Fruit fly (Drosophila melanogaster) whole organism, prepupa: ENCODE data around the gene CG17260.

Source experiments
- CG10631 ChIP-seq: fragments of 200-800 bp; sonication (Bioruptor generic); optimal IDR thresholded peaks from 2 replicates; lab custom pipeline; 2016; ENCODE audit warnings: missing biosample characterization, missing genetic modification characterization
- CG10669 ChIP-seq: fragments of 200-800 bp; sonication (Bioruptor generic); optimal IDR thresholded peaks from 3 replicates; lab custom pipeline; 2018; ENCODE audit warnings: missing biosample characterization, mild to moderate bottlenecking, missing genetic modification characterization, moderate library complexity
- CG15336 ChIP-seq: fragments of 200-800 bp; sonication (Bioruptor generic); IDR thresholded peaks from 2 replicates; pipeline ENCODE4 v1.3.6; 2022; ENCODE audit warnings: missing biosample characterization, missing genetic modification characterization
- CG1621 ChIP-seq: fragments of 200-800 bp; sonication (Bioruptor generic); optimal IDR thresholded peaks from 3 replicates; lab custom pipeline; 2018; ENCODE audit warnings: missing biosample characterization, mild to moderate bottlenecking, missing genetic modification characterization
- CG16779 ChIP-seq: fragments of 200-800 bp; sonication (Bioruptor generic); optimal IDR thresholded peaks from 3 replicates; lab custom pipeline; 2017; ENCODE audit warnings: missing biosample characterization, mild to moderate bottlenecking, missing genetic modification characterization
- CG3032 ChIP-seq: fragments of 200-800 bp; optimal IDR thresholded peaks from 2 replicates; lab custom pipeline; 2019; ENCODE audit warnings: missing biosample characterization, mild to moderate bottlenecking, missing genetic modification characterization, moderate library complexity
- CG31627 ChIP-seq: fragments of 200-800 bp; sonication (Bioruptor generic); optimal IDR thresholded peaks from 3 replicates; lab custom pipeline; 2016; ENCODE audit warnings: missing biosample characterization, missing genetic modification characterization
- CG32006 ChIP-seq: fragments of 200-800 bp; sonication (Bioruptor generic); optimal IDR thresholded peaks from 3 replicates; lab custom pipeline; 2017; ENCODE audit warnings: missing biosample characterization, mild to moderate bottlenecking, missing genetic modification characterization
- CG34406 ChIP-seq: fragments of 200-800 bp; sonication (Bioruptor generic); optimal IDR thresholded peaks from 3 replicates; lab custom pipeline; 2016; ENCODE audit warnings: missing biosample characterization, missing genetic modification characterization
- CG4318 ChIP-seq: fragments of 200-800 bp; sonication (Bioruptor generic); optimal IDR thresholded peaks from 3 replicates; lab custom pipeline; 2017; ENCODE audit warnings: missing biosample characterization, mild to moderate bottlenecking, missing genetic modification characterization
- CG6276 ChIP-seq: fragments of 200-800 bp; sonication (Bioruptor generic); optimal IDR thresholded peaks from 2 replicates; lab custom pipeline; 2017; ENCODE audit warnings: missing biosample characterization, mild to moderate bottlenecking, missing genetic modification characterization
- CG6792 ChIP-seq: fragments of 200-800 bp; sonication (Bioruptor generic); optimal IDR thresholded peaks from 3 replicates; lab custom pipeline; 2016; ENCODE audit warnings: missing biosample characterization, missing genetic modification characterization
- CG7368 ChIP-seq: fragments of 200-800 bp; sonication (Bioruptor generic); optimal IDR thresholded peaks from 3 replicates; lab custom pipeline; 2016; ENCODE audit warnings: missing biosample characterization, missing genetic modification characterization
- CG8119 ChIP-seq: fragments of 200-800 bp; sonication (Bioruptor generic); IDR thresholded peaks from 3 replicates; pipeline ENCODE4 v1.3.6; 2022; ENCODE audit warnings: missing biosample characterization, missing genetic modification characterization
- CG8319 ChIP-seq: fragments of 200-800 bp; sonication (Bioruptor generic); optimal IDR thresholded peaks from 3 replicates; lab custom pipeline; 2016; ENCODE audit warnings: missing biosample characterization, missing genetic modification characterization
- CG8632 ChIP-seq: fragments of 200-800 bp; sonication (Bioruptor generic); optimal IDR thresholded peaks from 3 replicates; lab custom pipeline; 2016; ENCODE audit warnings: missing biosample characterization, missing genetic modification characterization
- Ets21C ChIP-seq: fragments of 200-800 bp; sonication (Bioruptor generic); optimal IDR thresholded peaks from 3 replicates; lab custom pipeline; 2016; ENCODE audit warnings: missing biosample characterization, missing genetic modification characterization
- Hr4 ChIP-seq: fragments of 200-800 bp; sonication (Bioruptor generic); optimal IDR thresholded peaks from 3 replicates; lab custom pipeline; 2016; ENCODE audit warnings: missing biosample characterization, missing genetic modification characterization
- Lpt ChIP-seq: fragments of 200-800 bp; sonication (Bioruptor generic); optimal IDR thresholded peaks from 3 replicates; lab custom pipeline; 2016; ENCODE audit warnings: missing biosample characterization, missing genetic modification characterization
- Met ChIP-seq: fragments of 200-800 bp; sonication (Bioruptor generic); optimal IDR thresholded peaks from 3 replicates; lab custom pipeline; 2016; ENCODE audit warnings: missing biosample characterization, missing genetic modification characterization
- Smox ChIP-seq: fragments of 200-800 bp; sonication (Bioruptor generic); optimal IDR thresholded peaks from 3 replicates; lab custom pipeline; 2016; ENCODE audit warnings: missing biosample characterization, missing genetic modification characterization
- Sox14 ChIP-seq: fragments of 200-800 bp; sonication (Bioruptor generic); optimal IDR thresholded peaks from 3 replicates; lab custom pipeline; 2016; ENCODE audit warnings: missing biosample characterization, missing genetic modification characterization
- Sox15 ChIP-seq: fragments of 200-800 bp; sonication (Bioruptor generic); optimal IDR thresholded peaks from 3 replicates; lab custom pipeline; 2016; ENCODE audit warnings: missing biosample characterization, missing genetic modification characterization
- acj6 ChIP-seq: fragments of 200-800 bp; sonication (Bioruptor generic); optimal IDR thresholded peaks from 3 replicates; lab custom pipeline; 2016; ENCODE audit warnings: missing biosample characterization, missing genetic modification characterization
- dsx ChIP-seq: fragments of 200-800 bp; optimal IDR thresholded peaks from 3 replicates; lab custom pipeline; 2019; ENCODE audit warnings: missing biosample characterization, mild to moderate bottlenecking, missing genetic modification characterization, moderate library complexity; ENCODE audit not compliant: poor library complexity, severe bottlenecking
- eg ChIP-seq: fragments of 200-800 bp; sonication (Bioruptor generic); IDR thresholded peaks from 3 replicates; pipeline ENCODE4 v1.3.6; 2022; ENCODE audit warnings: missing biosample characterization, missing genetic modification characterization
- esn ChIP-seq: fragments of 200-800 bp; sonication (Bioruptor generic); optimal IDR thresholded peaks from 2 replicates; lab custom pipeline; 2016; ENCODE audit warnings: missing biosample characterization, mild to moderate bottlenecking, missing genetic modification characterization, moderate library complexity
- fd85E ChIP-seq: fragments of 200-800 bp; sonication (Bioruptor generic); optimal IDR thresholded peaks from 3 replicates; lab custom pipeline; 2016; ENCODE audit warnings: missing biosample characterization, missing genetic modification characterization
- fkh ChIP-seq: fragments of 200-800 bp; sonication (Bioruptor generic); optimal IDR thresholded peaks from 3 replicates; lab custom pipeline; 2017; ENCODE audit warnings: missing biosample characterization, mild to moderate bottlenecking, missing genetic modification characterization, moderate library complexity
- pdm3 ChIP-seq: fragments of 200-800 bp; sonication (Bioruptor generic); optimal IDR thresholded peaks from 3 replicates; lab custom pipeline; 2016; ENCODE audit warnings: missing biosample characterization, missing genetic modification characterization
- salr ChIP-seq, 2 experiments: fragments of 200-800 bp; sonication (Bioruptor generic); optimal IDR thresholded peaks; 3 replicates each; lab custom pipeline; 2016 to 2018; ENCODE audit warnings: missing biosample characterization in 2 of 2, missing genetic modification characterization in 2 of 2, mild to moderate bottlenecking in 1 of 2
- spab ChIP-seq: fragments of 200-800 bp; sonication (Bioruptor generic); optimal IDR thresholded peaks from 2 replicates; lab custom pipeline; 2017; ENCODE audit warnings: missing biosample characterization, mild to moderate bottlenecking, missing genetic modification characterization, missing genetic modification reagents
- ss ChIP-seq, 2 experiments: fragments of 200-800 bp; sonication (Bioruptor generic); optimal IDR thresholded peaks; 2 replicates in 1 of 2; 3 replicates in 1 of 2; lab custom pipeline; 2017 to 2018; ENCODE audit warnings: mild to moderate bottlenecking in 2 of 2, missing biosample characterization in 2 of 2, missing genetic modification characterization in 2 of 2, moderate library complexity in 1 of 2
- svp ChIP-seq: fragments of 200-800 bp; sonication (Bioruptor generic); peaks from one replicate; lab custom pipeline; 2016; ENCODE audit warnings: missing biosample characterization, missing genetic modification characterization
- topi ChIP-seq: fragments of 200-800 bp; sonication (Bioruptor generic); optimal IDR thresholded peaks from 3 replicates; lab custom pipeline; 2016; ENCODE audit warnings: missing biosample characterization, missing genetic modification characterization
- vri ChIP-seq: fragments of 200-800 bp; sonication (Bioruptor generic); optimal IDR thresholded peaks from 3 replicates; lab custom pipeline; 2016; ENCODE audit warnings: missing biosample characterization, mild to moderate bottlenecking, missing genetic modification characterization

CG17260 gene

DNA sequence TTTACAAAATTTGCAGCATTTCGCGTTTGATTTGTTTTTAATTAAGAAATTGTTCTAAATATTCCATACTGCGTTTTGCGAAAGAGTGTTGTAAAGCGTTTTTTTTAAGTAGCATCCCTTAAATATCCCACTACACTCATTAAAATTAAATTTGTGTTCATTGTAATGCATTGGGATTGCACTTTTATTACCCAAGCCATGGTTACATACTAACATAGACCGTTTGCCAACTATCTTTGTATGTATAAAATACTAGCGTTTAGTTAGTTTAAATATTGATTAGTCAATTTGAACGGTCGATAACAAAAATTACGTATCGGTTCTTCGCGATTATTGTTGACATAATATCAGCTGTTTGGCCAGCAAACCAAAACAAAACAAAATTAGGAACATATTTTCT, 2.7 kb downstream of the CG17260 start, which contains the start of the genes cnir and CG17221 (continued):
- TF ChIP-seq acj6 = peak; percentile 72
- TF ChIP-seq CG34406 = peak; percentile 48
- TF ChIP-seq CG8119 (GFP tag; lab: Robert Waterston, UW) = no peak
- peak; percentile 41; the same call in 1 of the 3 replicates for TF ChIP-seq eg (GFP tag; lab: Robert Waterston, UW)
- peak; percentile 72 for TF ChIP-seq topi
- TF ChIP-seq CG4318 (GFP tag; lab: Kevin White, UChicago) = no peak
- TF ChIP-seq fd85E (GFP tag; lab: Kevin White, UChicago) = no peak
- peak; percentile 72 for TF ChIP-seq Ets21C (GFP tag; lab: Kevin White, UChicago)
- TF ChIP-seq CG15336 (GFP tag; lab: Robert Waterston, UW) = 0 out of 2 replicates have a peak, but pooled peaks have one; percentile 33
- TF ChIP-seq ss (GFP tag; optimal IDR thresholded peaks at IDR 0.05; lab: Kevin White, UChicago) = peak in 1 of 2 experiments; percentile 43
- peak; percentile 9 for TF ChIP-seq CG8632 (GFP tag; lab: Kevin White, UChicago)

dm6 chr2L:3041918-3042615, 5.0 kb downstream of the CG17260 start, which contains the start of gene CG17261:
TSS of gene CG17261 (plus strand) at chr2L:3042551.
- TF ChIP-seq svp (peak; percentile 86), vri (GFP tag; lab: Kevin White, UChicago) (peak; percentile 64), Ets21C (GFP tag; lab: Kevin White, UChicago) (no peak)

DNA sequence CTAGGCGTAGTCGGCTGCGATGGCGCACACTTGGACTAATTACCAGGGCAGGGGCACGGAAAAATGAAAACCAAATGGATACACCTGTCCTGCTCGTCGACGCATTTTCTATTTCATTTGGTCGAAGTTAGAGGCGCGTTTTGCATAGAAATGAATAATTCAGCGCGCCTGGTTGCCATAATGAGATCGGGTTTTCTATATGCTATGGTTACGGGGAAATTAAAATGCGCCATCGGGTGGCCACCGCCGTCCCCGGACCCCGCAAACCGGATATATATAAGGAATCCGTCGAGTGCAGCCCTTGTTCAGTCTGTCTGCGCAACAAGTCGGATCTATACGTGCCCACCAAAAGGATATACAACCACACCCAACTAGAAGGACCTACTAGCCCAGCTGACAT, 6.6 kb downstream of the CG17260 start, which contains the start of gene FASN2:
TSS of gene FASN2 (plus strand) at position 301 of the 400 bp plus-strand sequence.
- TF ChIP-seq CG32006 (GFP tag; lab: Kevin White, UChicago) (no peak), CG8319 (GFP tag; lab: Kevin White, UChicago) (no peak), CG3032 (tag; lab: Kevin White, UChicago) (no peak), Smox (GFP tag; lab: Kevin White, UChicago) (no peak), fd85E (GFP tag; lab: Kevin White, UChicago) (no peak), dsx (GFP tag; lab: Kevin White, UChicago) (no peak), svp (no peak), vri (GFP tag; lab: Kevin White, UChicago) (no peak), Sox14 (GFP tag; lab: Kevin White, UChicago) (no peak), Sox15 (GFP tag; lab: Kevin White, UChicago) (no peak), CG10669 (no peak), CG7368 (GFP tag; lab: Kevin White, UChicago) (no peak), CG31627 (GFP tag; lab: Kevin White, UChicago) (no peak)

dm6 chr2L:3044660-3045504, 7.9 kb downstream of the CG17260 start:
- TF ChIP-seq svp (peak; percentile 96), fkh (GFP tag; lab: Kevin White, UChicago) (peak; percentile 35), CG34406 (no peak), vri (GFP tag; lab: Kevin White, UChicago) (peak; percentile 39), spab (GFP tag; lab: Kevin White, UChicago) (no peak), Met (GFP tag; lab: Kevin White, UChicago) (no peak)

DNA sequence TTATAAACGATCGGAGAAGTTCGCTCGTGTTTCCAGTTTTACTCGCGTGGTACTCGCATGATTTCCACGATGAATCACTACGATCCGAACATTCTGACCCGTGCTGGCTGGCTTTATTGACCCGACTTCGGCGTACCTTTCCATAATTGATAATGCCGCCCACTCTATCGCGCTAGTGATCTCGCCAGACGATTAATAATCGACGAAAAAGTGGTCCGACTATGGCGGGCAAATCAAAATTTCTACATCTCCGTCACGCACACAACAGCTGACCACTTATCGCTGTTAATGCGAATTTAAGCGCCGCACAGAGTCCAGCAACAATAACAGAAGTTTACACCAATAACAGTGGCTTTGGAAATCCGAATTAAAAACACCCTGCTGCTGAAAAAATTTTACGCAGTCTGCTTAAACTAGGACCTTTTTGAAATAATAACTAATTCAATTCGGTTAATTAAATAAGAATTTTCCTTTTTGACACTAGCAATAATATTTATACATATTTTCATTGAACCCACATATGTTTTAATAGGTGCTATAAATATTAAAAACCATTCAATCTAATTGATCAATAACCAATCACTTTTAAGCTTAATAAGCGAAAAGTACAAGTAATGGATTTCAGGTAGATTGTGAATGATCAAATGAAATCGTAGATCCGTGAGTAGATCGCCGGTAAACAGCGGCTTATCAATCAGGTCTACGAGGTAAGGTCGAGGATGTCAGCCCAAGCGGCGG, 18.8 kb downstream of the CG17260 start:
- TF ChIP-seq Smox (GFP tag; lab: Kevin White, UChicago) = peak; percentile 63
- TF ChIP-seq Ets21C (GFP tag; lab: Kevin White, UChicago) = peak; percentile 56
- TF ChIP-seq esn (GFP tag; lab: Kevin White, UChicago) = peak; percentile 81
- TF ChIP-seq CG8319 (GFP tag; lab: Kevin White, UChicago) = no peak
- peak; percentile 75 for TF ChIP-seq Met (GFP tag; lab: Kevin White, UChicago)
- no peak for TF ChIP-seq fd85E (GFP tag; lab: Kevin White, UChicago)
- TF ChIP-seq CG8632 (GFP tag; lab: Kevin White, UChicago) = peak; percentile 67
- TF ChIP-seq Hr4 (GFP tag; lab: Kevin White, UChicago) = peak; percentile 73
- TF ChIP-seq spab (GFP tag; lab: Kevin White, UChicago) = peak; percentile 63
- peak; percentile 45 for TF ChIP-seq CG34406
- TF ChIP-seq fkh (GFP tag; lab: Kevin White, UChicago) = no peak
- TF ChIP-seq CG15336 (GFP tag; lab: Robert Waterston, UW) = no peak
- peak; percentile 11 for TF ChIP-seq Lpt (GFP tag; lab: Kevin White, UChicago)
- no peak for TF ChIP-seq CG1621
- TF ChIP-seq salr (GFP tag; optimal IDR thresholded peaks at IDR 0.05; lab: Kevin White, UChicago) = peak in 1 of 2 experiments; percentile 73
- TF ChIP-seq pdm3 (GFP tag; lab: Kevin White, UChicago) = peak; percentile 68
- peak; percentile 52 for TF ChIP-seq CG10631
- peak; percentile 54 for TF ChIP-seq CG6792 (GFP tag; lab: Kevin White, UChicago)
- TF ChIP-seq CG16779 (tag; lab: Kevin White, UChicago) = no peak
- peak; percentile 64 for TF ChIP-seq CG6276 (GFP tag; lab: Kevin White, UChicago)
